Worm (Caenorhabditis elegans) whole organism, midembryonic: ENCODE data around the gene psr-1.

Experiments
- T22C8.4 ChIP-seq: fragments of 200-800 bp; sonication (Bioruptor generic); IDR thresholded peaks from 2 replicates; pipeline ENCODE4 v1.3.6; 2022; ENCODE audit warnings: missing genetic modification characterization, missing compliant biosample characterization
- ztf-23 ChIP-seq: fragments of 200-800 bp; sonication (Bioruptor generic); IDR thresholded peaks from 2 replicates; pipeline ENCODE4 v1.3.6; 2022; ENCODE audit warnings: missing genetic modification reagents, missing genetic modification characterization, missing compliant biosample characterization

DNA sequence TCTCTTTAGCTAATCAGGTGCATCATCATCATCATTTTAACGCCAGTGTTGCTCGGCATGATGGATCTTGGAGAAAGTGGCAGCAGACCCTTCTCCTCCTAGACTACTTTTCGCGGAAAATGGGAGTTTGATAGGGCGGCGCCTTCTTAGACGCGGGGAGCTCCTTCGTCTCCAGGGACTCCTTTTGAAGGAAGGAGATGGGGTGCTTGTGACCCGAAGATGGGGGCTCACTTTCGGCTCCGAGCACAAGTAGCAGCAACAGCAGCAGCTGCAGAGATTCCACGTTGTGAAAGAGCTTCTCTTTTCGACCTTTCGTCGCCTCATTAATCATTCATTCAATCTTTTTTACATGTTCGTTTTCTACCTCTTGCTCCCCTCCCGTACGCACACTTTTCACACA is 14.3 kb downstream of the psr-1 start:
- no peak for TF ChIP-seq T22C8.4 (GFP tag; lab: Robert Waterston, UW)
- no peak for TF ChIP-seq ztf-23
